Worm (Caenorhabditis elegans): ENCODE data around the gene mrp-7.

DNA sequence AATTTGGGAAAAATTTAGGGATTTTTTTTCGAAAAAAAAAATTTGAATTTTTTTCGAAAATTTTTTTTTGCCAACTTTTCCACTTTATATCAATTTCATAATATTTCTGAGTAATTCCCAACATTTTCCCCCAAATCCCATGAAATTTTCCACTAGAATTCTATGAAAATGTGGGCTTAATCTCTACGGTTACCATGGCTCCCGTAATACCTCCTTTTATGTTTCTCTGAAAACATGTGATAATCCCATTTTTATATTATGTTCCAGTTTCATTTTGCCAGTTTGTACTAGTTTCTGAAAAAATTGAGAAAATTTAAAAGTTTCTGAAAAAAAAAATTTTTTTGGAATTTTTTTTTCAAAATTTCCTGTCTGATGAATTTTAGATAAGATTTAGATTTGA, 6.4 kb upstream of the mrp-7 start:
- no peak for TF ChIP-seq tbx-2 (tag; optimal IDR thresholded peaks at IDR 0.05)
- no peak for TF ChIP-seq grh-1 (GFP tag; IDR thresholded peaks at IDR 0.05)
- no peak for TF ChIP-seq fos-1 (tag; optimal IDR thresholded peaks at IDR 0.05)
- TF ChIP-seq nhr-76 (tag; optimal IDR thresholded peaks at IDR 0.05), result no peak
- no peak for TF ChIP-seq nhr-90 (tag; optimal IDR thresholded peaks at IDR 0.05; ENCODE audit: poor library complexity)
- TF ChIP-seq unc-98 (GFP tag; IDR thresholded peaks at IDR 0.05), result no peak
